Fruit fly (Drosophila melanogaster): Measurements from ENCODE around the gene CG14223.

dm6 chrX:19711936-19712335 lies 48.2 kb upstream of the CG14223 start:
- no peak for TF ChIP-seq en (GFP tag; optimal IDR thresholded peaks at IDR 0.05)
- TF ChIP-seq Max (GFP tag; optimal IDR thresholded peaks at IDR 0.05) = no peak
- no peak for TF ChIP-seq CG3847 (GFP tag; IDR thresholded peaks at IDR 0.05)
- TF ChIP-seq Hr51 (GFP tag; optimal IDR thresholded peaks at IDR 0.05) = no peak
- no peak for TF ChIP-seq Fer3 (tag; optimal IDR thresholded peaks at IDR 0.05)
- TF ChIP-seq Awh (GFP tag; IDR thresholded peaks at IDR 0.05) = no peak
- TF ChIP-seq dm (GFP tag; optimal IDR thresholded peaks at IDR 0.05) = no peak
- no peak for TF ChIP-seq CG2199 (GFP tag; IDR thresholded peaks at IDR 0.05)
- no peak for TF ChIP-seq CG2202 (tag; optimal IDR thresholded peaks at IDR 0.05)
- TF ChIP-seq Ravus (GFP tag; IDR thresholded peaks at IDR 0.05) = no peak
- no peak for TF ChIP-seq stwl (tag; optimal IDR thresholded peaks at IDR 0.05)

All from whole organism, embryonic.